Worm (Caenorhabditis elegans): ENCODE data around the gene gsp-1.
A peak's percentile ranks its signal among the peaks of the same experiment; 100 is the strongest.

gsp-1 gene

DNA sequence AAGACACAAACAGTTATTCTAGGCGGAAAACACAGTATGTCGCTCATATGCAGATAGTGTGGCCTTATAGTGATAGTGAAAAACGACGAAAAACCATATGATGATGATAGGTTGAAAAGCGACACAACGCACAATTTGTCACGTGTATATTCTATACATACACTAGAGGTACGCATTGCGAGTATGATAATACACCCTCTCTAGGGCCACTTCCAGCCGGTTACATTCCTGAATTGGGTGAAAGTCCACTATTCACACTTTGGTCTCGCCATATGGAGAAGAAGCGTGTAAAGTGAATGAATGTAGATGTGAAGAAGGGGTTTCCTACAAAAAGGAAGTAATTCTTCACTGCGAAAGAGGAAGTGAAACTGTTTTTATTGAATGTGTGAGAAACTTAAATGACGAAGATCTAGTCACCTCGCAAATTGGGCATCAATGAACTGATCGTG, 47.3 kb downstream of the gsp-1 start (continued):
- TF ChIP-seq C04F5.9 (tag; optimal IDR thresholded peaks at IDR 0.05), result no peak
- TF ChIP-seq ceh-88 (GFP tag; IDR thresholded peaks at IDR 0.05), result no peak
- TF ChIP-seq lir-3 (tag; optimal IDR thresholded peaks at IDR 0.05; ENCODE audit: poor library complexity), result no peak
- TF ChIP-seq egl-13 (tag; optimal IDR thresholded peaks at IDR 0.05), result no peak
- peak in 2 of 6 experiments; percentile 16 to 57 for TF ChIP-seq elt-3 (tag; optimal IDR thresholded peaks at IDR 0.05)
- no peak for TF ChIP-seq ceh-90 (tag; optimal IDR thresholded peaks at IDR 0.05)
- TF ChIP-seq dsc-1 (tag; optimal IDR thresholded peaks at IDR 0.05), result no peak
- no peak for TF ChIP-seq nhr-77 (tag; optimal IDR thresholded peaks at IDR 0.05)
- TF ChIP-seq ceh-8 (GFP tag; optimal IDR thresholded peaks at IDR 0.05), result no peak
- TF ChIP-seq alr-1 (tag; optimal IDR thresholded peaks at IDR 0.05; ENCODE audit: borderline replicate concordance), result no peak
- TF ChIP-seq grh-1 (GFP tag; IDR thresholded peaks at IDR 0.05), result no peak
- TF ChIP-seq aha-1 (tag; optimal IDR thresholded peaks at IDR 0.05), result no peak
- TF ChIP-seq nhr-85 (tag), result peak; percentile 85
- TF ChIP-seq nhr-11 (tag; optimal IDR thresholded peaks at IDR 0.05), result no peak
- no peak for TF ChIP-seq tlp-1 (tag; optimal IDR thresholded peaks at IDR 0.05)
- TF ChIP-seq efl-3 (GFP tag; optimal IDR thresholded peaks at IDR 0.05), result no peak
- TF ChIP-seq jun-1 (tag; optimal IDR thresholded peaks at IDR 0.05), result peak; percentile 43
- no peak for TF ChIP-seq unc-86 (tag; optimal IDR thresholded peaks at IDR 0.05)
- TF ChIP-seq lin-13 (GFP tag; optimal IDR thresholded peaks at IDR 0.05), result no peak
- TF ChIP-seq fkh-10 (GFP tag; optimal IDR thresholded peaks at IDR 0.05), result no peak
- no peak for TF ChIP-seq sox-4 (tag; optimal IDR thresholded peaks at IDR 0.05)
- TF ChIP-seq zag-1 (tag; optimal IDR thresholded peaks at IDR 0.05), result no peak
- TF ChIP-seq nhr-76 (tag; optimal IDR thresholded peaks at IDR 0.05), result no peak
- no peak for TF ChIP-seq nhr-28 (tag; optimal IDR thresholded peaks at IDR 0.05)
- no peak for TF ChIP-seq F16B12.6 (tag; optimal IDR thresholded peaks at IDR 0.05)
- no peak for TF ChIP-seq pax-3 (tag; optimal IDR thresholded peaks at IDR 0.05)
- TF ChIP-seq nhr-19 (GFP tag; conservative IDR thresholded peaks at IDR 0.05), result peak; percentile 34
- no peak for TF ChIP-seq ztf-11 (tag; optimal IDR thresholded peaks at IDR 0.05)
- no peak for TF ChIP-seq ama-1 (optimal IDR thresholded peaks at IDR 0.05)
- no peak for TF ChIP-seq Y116A8C.19 (tag; optimal IDR thresholded peaks at IDR 0.05; ENCODE audit: borderline replicate concordance)
- no peak for TF ChIP-seq rnt-1 (tag; optimal IDR thresholded peaks at IDR 0.05)
- TF ChIP-seq lin-14 (GFP tag; optimal IDR thresholded peaks at IDR 0.05), result peak; percentile 69
- TF ChIP-seq unc-62 (GFP tag; optimal IDR thresholded peaks at IDR 0.05), result no peak
- TF ChIP-seq aly-2 (tag; optimal IDR thresholded peaks at IDR 0.05), result no peak
- peak in 1 of 2 experiments; percentile 64 for TF ChIP-seq lin-35 (GFP tag; optimal IDR thresholded peaks at IDR 0.05)
- peak in 1 of 2 experiments; percentile 72 for TF ChIP-seq mdl-1 (tag; optimal IDR thresholded peaks at IDR 0.05)
- TF ChIP-seq nhr-90 (tag; optimal IDR thresholded peaks at IDR 0.05; ENCODE audit: poor library complexity), result peak; percentile 50
- no peak for TF ChIP-seq pag-3 (tag; optimal IDR thresholded peaks at IDR 0.05; ENCODE audit: borderline replicate concordance, insufficient read depth)
- TF ChIP-seq ceh-63 (GFP tag; optimal IDR thresholded peaks at IDR 0.05), result no peak
- peak; percentile 68 for TF ChIP-seq blmp-1 (tag; optimal IDR thresholded peaks at IDR 0.05)
- TF ChIP-seq ces-1 (GFP tag; optimal IDR thresholded peaks at IDR 0.05), result no peak
- no peak for TF ChIP-seq C34B4.2 (tag; optimal IDR thresholded peaks at IDR 0.05)
- TF ChIP-seq fkh-8 (tag; optimal IDR thresholded peaks at IDR 0.05), result no peak
- no peak for TF ChIP-seq irx-1 (tag; optimal IDR thresholded peaks at IDR 0.05)
- TF ChIP-seq zip-4 (GFP tag; optimal IDR thresholded peaks at IDR 0.05), result no peak
- no peak for TF ChIP-seq mab-9 (GFP tag; IDR thresholded peaks at IDR 0.05)
- no peak for TF ChIP-seq fos-1 (tag; optimal IDR thresholded peaks at IDR 0.05)
- peak; percentile 47 for TF ChIP-seq snu-23 (GFP tag; optimal IDR thresholded peaks at IDR 0.05)
- peak; percentile 92 for TF ChIP-seq elt-2 (tag; optimal IDR thresholded peaks at IDR 0.05)
- TF ChIP-seq ets-5 (GFP tag; IDR thresholded peaks at IDR 0.05), result no peak
- peak; percentile 84 for TF ChIP-seq nhr-20 (tag; optimal IDR thresholded peaks at IDR 0.05)
- TF ChIP-seq pqm-1 (tag; optimal IDR thresholded peaks at IDR 0.05), result no peak
- TF ChIP-seq egl-27 (tag; optimal IDR thresholded peaks at IDR 0.05), result no peak

Data from whole organism, L1 larva.